Fruit fly (Drosophila melanogaster) S2 (cell line): ENCODE measurements around the gene CG7368.

Experiments
- CG8478 ChIP-seq: fragments of >200 bp; optimal IDR thresholded peaks from 2 replicates; lab custom pipeline; 2018
- CTCF ChIP-seq, 2 experiments: fragments of >200 bp; optimal IDR thresholded peaks; 2 replicates each; lab custom pipeline; 2018

dm6 chr3L:11553672-11554068 is 43.3 kb upstream of the CG7368 start:
- no peak for TF ChIP-seq CTCF (optimal IDR thresholded peaks at IDR 0.05; lab: Kevin White, UChicago)
- no peak for TF ChIP-seq CG8478 (lab: Kevin White, UChicago)
